Fruit fly (Drosophila melanogaster): ENCODE data around the gene Imp.

The Imp gene

DNA sequence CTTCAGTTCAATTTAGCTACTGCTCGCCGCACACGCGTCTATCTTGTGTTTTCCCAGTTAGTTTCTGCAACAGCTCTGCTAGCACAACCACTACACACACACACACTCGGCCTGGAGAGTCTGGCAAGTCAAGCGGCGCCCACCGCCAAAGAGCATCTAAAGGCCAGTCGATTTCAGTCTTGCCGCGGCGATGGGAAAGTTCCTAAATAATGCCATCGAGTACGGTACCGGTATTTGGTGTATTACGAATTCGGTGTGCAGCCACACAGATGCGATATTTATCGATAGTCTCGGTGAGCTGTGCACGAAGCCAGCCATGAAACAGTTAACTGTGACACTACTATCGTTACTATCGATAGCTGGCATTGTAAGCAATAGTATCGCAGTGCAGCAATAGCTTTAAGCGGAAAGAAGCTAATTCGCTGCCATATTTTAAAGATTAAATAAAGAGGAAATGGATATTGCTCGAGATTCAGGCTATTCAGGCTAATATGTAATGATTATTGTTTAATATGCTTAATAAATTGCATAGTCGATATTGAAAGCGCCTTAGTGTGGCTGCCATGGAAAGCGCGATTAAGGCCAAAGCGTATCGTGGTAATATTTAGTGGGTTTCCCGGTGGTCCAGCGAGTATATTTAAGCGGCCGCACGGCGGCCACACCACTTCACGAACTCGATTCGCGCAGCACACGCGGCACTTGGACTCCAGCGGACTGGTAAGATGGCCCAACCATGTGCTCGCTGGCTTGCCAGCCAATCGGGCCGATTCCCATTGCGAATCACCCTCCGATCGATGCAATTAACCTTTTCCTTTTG is 79.1 kb downstream of the Imp start, which contains the start of gene stx (continued):
- TF ChIP-seq CG11085 (GFP tag; IDR thresholded peaks at IDR 0.05) = peak; percentile 27; the same call in 1 of the 2 replicates
- TF ChIP-seq Lim3 (GFP tag; IDR thresholded peaks at IDR 0.05) = no peak
- no peak for TF ChIP-seq pros (GFP tag; optimal IDR thresholded peaks at IDR 0.05)
- TF ChIP-seq CG6791 (GFP tag; IDR thresholded peaks at IDR 0.05; ENCODE audit: partially characterized antibody) = peak; percentile 96
- TF ChIP-seq H2.0 (GFP tag; IDR thresholded peaks at IDR 0.05) = 0 out of 2 replicates have a peak, but pooled peaks have one; percentile 26
- peak; percentile 98 for TF ChIP-seq sna (GFP tag; IDR thresholded peaks at IDR 0.05; ENCODE audit: partially characterized antibody)
- peak; percentile 94 for TF ChIP-seq Doc3 (GFP tag; IDR thresholded peaks at IDR 0.05; ENCODE audit: partially characterized antibody)
- no peak for TF ChIP-seq her (GFP tag; optimal IDR thresholded peaks at IDR 0.05)
- TF ChIP-seq tll (GFP tag; optimal IDR thresholded peaks at IDR 0.05) = no peak
- peak; percentile 45 for TF ChIP-seq HHEX (GFP tag; optimal IDR thresholded peaks at IDR 0.05)
- no peak for TF ChIP-seq seq (GFP tag; IDR thresholded peaks at IDR 0.05)
- no peak for TF ChIP-seq tin (GFP tag; optimal IDR thresholded peaks at IDR 0.05)
- TF ChIP-seq Dek (tag; optimal IDR thresholded peaks at IDR 0.05) = peak; percentile 35
- TF ChIP-seq CG17829 (tag; optimal IDR thresholded peaks at IDR 0.05) = peak; percentile 10
- TF ChIP-seq Side (GFP tag; optimal IDR thresholded peaks at IDR 0.05) = no peak
- TF ChIP-seq schlank (tag; optimal IDR thresholded peaks at IDR 0.05) = peak; percentile 5
- TF ChIP-seq MTF-1 (GFP tag; optimal IDR thresholded peaks at IDR 0.05; ENCODE audit: borderline replicate concordance) = peak; percentile 71
- peak; percentile 58 for TF ChIP-seq CG33213 (GFP tag; optimal IDR thresholded peaks at IDR 0.05)
- peak; percentile 66 for TF ChIP-seq CG32532 (GFP tag; IDR thresholded peaks at IDR 0.05)
- peak; percentile 44 for TF ChIP-seq Xrp1 (GFP tag; IDR thresholded peaks at IDR 0.05)
- peak; percentile 60; the same call in 2 of the 3 replicates for TF ChIP-seq gce (GFP tag; IDR thresholded peaks at IDR 0.05)
- no peak for TF ChIP-seq Sox102F (GFP tag; optimal IDR thresholded peaks at IDR 0.05)
- peak; percentile 46 for TF ChIP-seq Hmr (GFP tag; optimal IDR thresholded peaks at IDR 0.05)
- TF ChIP-seq exex (tag; optimal IDR thresholded peaks at IDR 0.05) = peak; percentile 9
- TF ChIP-seq CG2712 (tag; optimal IDR thresholded peaks at IDR 0.05) = no peak
- peak; percentile 56; the same call in 1 of the 3 replicates for TF ChIP-seq ken (GFP tag; IDR thresholded peaks at IDR 0.05)
- peak; percentile 34 for TF ChIP-seq Asciz (GFP tag; optimal IDR thresholded peaks at IDR 0.05)
- TF ChIP-seq CG12659 (GFP tag; optimal IDR thresholded peaks at IDR 0.05) = peak; percentile 62
- TF ChIP-seq CG15514 (GFP tag; optimal IDR thresholded peaks at IDR 0.05) = peak; percentile 26
- TF ChIP-seq knrl (GFP tag; IDR thresholded peaks at IDR 0.05; ENCODE audit: partially characterized antibody) = peak; percentile 100
- peak; percentile 100 for TF ChIP-seq Sin3A (optimal IDR thresholded peaks at IDR 0.05)
- no peak for TF ChIP-seq zfh2 (GFP tag; optimal IDR thresholded peaks at IDR 0.05)
- TF ChIP-seq CkIIα-i1 (GFP tag; IDR thresholded peaks at IDR 0.05) = no peak
- TF ChIP-seq CG12769 (tag; optimal IDR thresholded peaks at IDR 0.05) = peak; percentile 49
- TF ChIP-seq CG7786 (GFP tag; optimal IDR thresholded peaks at IDR 0.05) = no peak
- peak; percentile 98 for TF ChIP-seq CG3995 (GFP tag; optimal IDR thresholded peaks at IDR 0.05)
- no peak for TF ChIP-seq CG1233 (GFP tag; optimal IDR thresholded peaks at IDR 0.05)
- TF ChIP-seq CG2120 (GFP tag; optimal IDR thresholded peaks at IDR 0.05) = peak; percentile 3
- peak in 1 of 3 experiments; percentile 18 for TF ChIP-seq lola (GFP tag; optimal IDR thresholded peaks at IDR 0.05)
- peak; percentile 54; the same call in 1 of the 3 replicates for TF ChIP-seq Mrtf (GFP tag; IDR thresholded peaks at IDR 0.05)
- no peak for TF ChIP-seq lov (optimal IDR thresholded peaks at IDR 0.05)
- TF ChIP-seq lov (GFP tag; IDR thresholded peaks at IDR 0.05) = 0 out of 3 replicates have a peak, but pooled peaks have one; percentile 52
- TF ChIP-seq nmo (GFP tag; optimal IDR thresholded peaks at IDR 0.05) = peak; percentile 64
- peak; percentile 48; the same call in 1 of the 2 replicates for TF ChIP-seq CG17328 (GFP tag; IDR thresholded peaks at IDR 0.05)
- no peak for TF ChIP-seq sisA (GFP tag; IDR thresholded peaks at IDR 0.05)
- TF ChIP-seq insv (GFP tag; optimal IDR thresholded peaks at IDR 0.05) = peak in 1 of 2 experiments; percentile 13
- TF ChIP-seq sob (GFP tag; IDR thresholded peaks at IDR 0.05) = peak; percentile 59; the same call in 1 of the 2 replicates
- TF ChIP-seq pnt (GFP tag; optimal IDR thresholded peaks at IDR 0.05) = no peak
